Worm (Caenorhabditis elegans) whole organism, late embryonic: ENCODE data around the gene ZK355.2.
A peak's percentile ranks its signal among the peaks of the same experiment; 100 is the strongest.

Source experiments
- C08G9.2 ChIP-seq: sonication (generic microtip); optimal IDR thresholded peaks from 2 replicates; lab custom pipeline; 2016; ENCODE audit warnings: mild to moderate bottlenecking, missing genetic modification characterization, moderate library complexity, missing compliant biosample characterization
- F13H6.1 ChIP-seq: sonication (generic microtip); optimal IDR thresholded peaks from 2 replicates; lab custom pipeline; 2016; ENCODE audit warnings: missing genetic modification characterization, missing compliant biosample characterization
- K02D7.2 ChIP-seq: sonication (generic microtip); optimal IDR thresholded peaks from 2 replicates; lab custom pipeline; 2017; ENCODE audit warnings: mild to moderate bottlenecking, missing genetic modification characterization, missing compliant biosample characterization
- T23F11.4 ChIP-seq: fragments of 200-800 bp; sonication (Bioruptor generic); optimal IDR thresholded peaks from 2 replicates; lab custom pipeline; 2018; ENCODE audit warnings: mild to moderate bottlenecking, missing genetic modification characterization, missing compliant biosample characterization
- ahr-1 ChIP-seq: sonication (generic microtip); optimal IDR thresholded peaks from 2 replicates; lab custom pipeline; 2016; ENCODE audit warnings: missing genetic modification characterization, missing compliant biosample characterization
- ama-1 ChIP-seq: fragments of 150-350 bp; optimal IDR thresholded peaks from 2 replicates; lab custom pipeline; 2014
- ceh-18 ChIP-seq: sonication (generic microtip); optimal IDR thresholded peaks from 2 replicates; lab custom pipeline; 2016; ENCODE audit warnings: missing genetic modification characterization, missing compliant biosample characterization
- ceh-2 ChIP-seq: sonication (generic microtip); optimal IDR thresholded peaks from 2 replicates; lab custom pipeline; 2016; ENCODE audit warnings: missing genotype, missing genetic modification characterization, missing compliant biosample characterization
- ceh-31 ChIP-seq: sonication (generic microtip); optimal IDR thresholded peaks from 2 replicates; lab custom pipeline; 2016; ENCODE audit warnings: missing genetic modification characterization, missing compliant biosample characterization
- ceh-48 ChIP-seq: sonication (generic microtip); optimal IDR thresholded peaks from 2 replicates; lab custom pipeline; 2016; ENCODE audit warnings: missing genetic modification characterization, inconsistent platforms, missing compliant biosample characterization
- ceh-6 ChIP-seq: fragments of 200-800 bp; sonication (Bioruptor generic); optimal IDR thresholded peaks from 2 replicates; lab custom pipeline; 2018; ENCODE audit warnings: mild to moderate bottlenecking, missing genetic modification characterization, missing compliant biosample characterization
- ceh-9 ChIP-seq: sonication (generic microtip); optimal IDR thresholded peaks from 2 replicates; lab custom pipeline; 2016; ENCODE audit warnings: mild to moderate bottlenecking, missing genetic modification characterization, inconsistent platforms, missing compliant biosample characterization
- dve-1 ChIP-seq: sonication (generic microtip); optimal IDR thresholded peaks from 2 replicates; lab custom pipeline; 2017; ENCODE audit warnings: antibody characterized with exemption, mild to moderate bottlenecking, missing genetic modification characterization, missing compliant biosample characterization
- fkh-10 ChIP-seq: fragments of 150-350 bp; optimal IDR thresholded peaks from 2 replicates; lab custom pipeline; 2014; ENCODE audit warnings: missing biosample characterization, missing genetic modification reagents, missing genetic modification characterization
- hlh-15 ChIP-seq: sonication (generic microtip); optimal IDR thresholded peaks from 2 replicates; lab custom pipeline; 2016; ENCODE audit warnings: missing genetic modification characterization, missing compliant biosample characterization
- hlh-30 ChIP-seq: sonication (generic microtip); optimal IDR thresholded peaks from 2 replicates; lab custom pipeline; 2017; ENCODE audit warnings: antibody characterized with exemption, missing genetic modification characterization, missing compliant biosample characterization; ENCODE audit not compliant: insufficient read depth
- lim-6 ChIP-seq: sonication (generic microtip); optimal IDR thresholded peaks from 2 replicates; lab custom pipeline; 2016; ENCODE audit warnings: missing genetic modification characterization, missing compliant biosample characterization
- mec-3 ChIP-seq: sonication (generic microtip); optimal IDR thresholded peaks from 2 replicates; lab custom pipeline; 2016; ENCODE audit warnings: borderline replicate concordance, missing genetic modification characterization, missing compliant biosample characterization
- nfya-1 ChIP-seq: sonication (generic microtip); optimal IDR thresholded peaks from 2 replicates; lab custom pipeline; 2017; ENCODE audit warnings: missing genetic modification characterization, mild to moderate bottlenecking, missing compliant biosample characterization, antibody characterized with exemption, moderate library complexity
- nhr-232 ChIP-seq: sonication (generic microtip); optimal IDR thresholded peaks from 2 replicates; lab custom pipeline; 2016; ENCODE audit warnings: missing genetic modification characterization, missing compliant biosample characterization
- odd-2 ChIP-seq: sonication (generic microtip); optimal IDR thresholded peaks from 2 replicates; lab custom pipeline; 2017; ENCODE audit warnings: antibody characterized with exemption, mild to moderate bottlenecking, missing genetic modification characterization, missing compliant biosample characterization
- pag-3 ChIP-seq: sonication (generic microtip); optimal IDR thresholded peaks from 2 replicates; lab custom pipeline; 2016; ENCODE audit warnings: missing compliant biosample characterization, missing genetic modification characterization, borderline replicate concordance
- pax-1 ChIP-seq: fragments of 150-350 bp; optimal IDR thresholded peaks from 2 replicates; lab custom pipeline; 2014; ENCODE audit warnings: missing biosample characterization, missing genetic modification characterization
- pha-2 ChIP-seq: sonication (generic microtip); optimal IDR thresholded peaks from 2 replicates; lab custom pipeline; 2017; ENCODE audit warnings: mild to moderate bottlenecking, missing genetic modification characterization, missing compliant biosample characterization
- pha-4 ChIP-seq: fragments of 150-350 bp; optimal IDR thresholded peaks from 2 replicates; lab custom pipeline; 2018; ENCODE audit warnings: missing biosample characterization, missing genetic modification reagents, missing genetic modification characterization
- pqm-1 ChIP-seq: sonication (generic microtip); optimal IDR thresholded peaks from 2 replicates; lab custom pipeline; 2016; ENCODE audit warnings: missing genetic modification characterization, missing compliant biosample characterization
- pros-1 ChIP-seq: fragments of 150-350 bp; optimal IDR thresholded peaks from 2 replicates; lab custom pipeline; 2014; ENCODE audit warnings: missing biosample characterization, missing genetic modification reagents, missing genetic modification characterization
- ref-2 ChIP-seq: sonication (generic microtip); optimal IDR thresholded peaks from 2 replicates; lab custom pipeline; 2016; ENCODE audit warnings: missing genetic modification characterization, missing compliant biosample characterization
- syd-9 ChIP-seq: sonication (generic microtip); optimal IDR thresholded peaks from 2 replicates; lab custom pipeline; 2016; ENCODE audit warnings: mild to moderate bottlenecking, missing genetic modification characterization, moderate library complexity, missing compliant biosample characterization
- tbx-2 ChIP-seq: sonication (generic microtip); optimal IDR thresholded peaks from 2 replicates; lab custom pipeline; 2016; ENCODE audit warnings: missing genetic modification characterization, missing compliant biosample characterization
- tbx-7 ChIP-seq: sonication (generic microtip); optimal IDR thresholded peaks from 2 replicates; lab custom pipeline; 2016; ENCODE audit warnings: missing genotype, missing genetic modification characterization, missing compliant biosample characterization
- unc-42 ChIP-seq: sonication (generic microtip); optimal IDR thresholded peaks from 2 replicates; lab custom pipeline; 2016; ENCODE audit warnings: missing genotype, missing genetic modification characterization, missing compliant biosample characterization
- unc-86 ChIP-seq: sonication (generic microtip); optimal IDR thresholded peaks from 2 replicates; lab custom pipeline; 2016; ENCODE audit warnings: missing genetic modification characterization, missing compliant biosample characterization
- zip-5 ChIP-seq: sonication (generic microtip); optimal IDR thresholded peaks from 2 replicates; lab custom pipeline; 2016; ENCODE audit warnings: missing genetic modification characterization, missing compliant biosample characterization

ZK355.2 gene

ce11 chrII:2903748-2904147 lies 20.0 kb upstream of the ZK355.2 start:
- TF ChIP-seq C08G9.2 (tag; lab: Kevin White, UChicago), result no peak
- TF ChIP-seq dve-1, result no peak
- TF ChIP-seq nhr-232 (tag; lab: Kevin White, UChicago), result no peak
- TF ChIP-seq lim-6, result no peak
- no peak for TF ChIP-seq ahr-1 (tag; lab: Kevin White, UChicago)
- TF ChIP-seq mec-3 (tag; lab: Kevin White, UChicago), result no peak
- TF ChIP-seq ama-1 (lab: Kevin White, UChicago), result no peak
- no peak for TF ChIP-seq pha-4
- no peak for TF ChIP-seq fkh-10 (GFP tag; lab: Kevin White, UChicago)
- no peak for TF ChIP-seq pag-3
- no peak for TF ChIP-seq pqm-1 (tag; lab: Kevin White, UChicago)

DNA sequence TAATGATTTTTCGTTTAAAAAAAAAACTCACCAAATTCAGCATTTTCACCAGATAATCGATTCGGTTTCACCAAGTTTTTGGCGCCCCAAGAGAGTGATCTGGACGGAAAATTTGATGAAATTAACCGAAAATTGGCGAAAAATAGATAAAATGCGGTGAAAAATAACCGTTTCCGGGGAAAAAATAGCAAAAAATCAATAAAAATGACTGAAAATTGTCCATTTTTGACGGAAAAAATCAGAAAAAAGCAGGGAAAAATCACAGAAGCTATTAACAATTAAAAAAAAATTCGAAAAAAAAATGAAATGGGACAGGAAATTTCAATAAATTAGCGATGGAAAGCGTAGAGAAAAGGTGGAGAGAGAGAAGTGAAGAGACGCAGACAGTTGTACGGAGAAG lies 10.2 kb upstream of the ZK355.2 start, which contains the start of gene ubc-15:
ubc-15 (minus strand) TSS at position 101 of the 400 bp plus-strand sequence.
- no peak for TF ChIP-seq tbx-7 (tag; lab: Kevin White, UChicago)
- no peak for TF ChIP-seq pax-1 (tag; lab: Kevin White, UChicago)
- no peak for TF ChIP-seq F13H6.1
- no peak for TF ChIP-seq ceh-9
- TF ChIP-seq ceh-31, result no peak
- TF ChIP-seq mec-3 (tag; lab: Kevin White, UChicago), result no peak
- no peak for TF ChIP-seq ref-2 (tag; lab: Kevin White, UChicago)
- TF ChIP-seq hlh-30 (tag; lab: Kevin White, UChicago), result no peak
- no peak for TF ChIP-seq ama-1 (lab: Kevin White, UChicago)
- TF ChIP-seq T23F11.4 (GFP tag; lab: Kevin White, UChicago), result no peak
- no peak for TF ChIP-seq ceh-18 (tag; lab: Kevin White, UChicago)
- no peak for TF ChIP-seq nfya-1 (tag; lab: Kevin White, UChicago)
- no peak for TF ChIP-seq unc-42
- TF ChIP-seq syd-9 (tag; lab: Kevin White, UChicago), result no peak
- TF ChIP-seq hlh-15 (tag; lab: Kevin White, UChicago), result no peak
- TF ChIP-seq ceh-48 (tag; lab: Kevin White, UChicago), result no peak

DNA sequence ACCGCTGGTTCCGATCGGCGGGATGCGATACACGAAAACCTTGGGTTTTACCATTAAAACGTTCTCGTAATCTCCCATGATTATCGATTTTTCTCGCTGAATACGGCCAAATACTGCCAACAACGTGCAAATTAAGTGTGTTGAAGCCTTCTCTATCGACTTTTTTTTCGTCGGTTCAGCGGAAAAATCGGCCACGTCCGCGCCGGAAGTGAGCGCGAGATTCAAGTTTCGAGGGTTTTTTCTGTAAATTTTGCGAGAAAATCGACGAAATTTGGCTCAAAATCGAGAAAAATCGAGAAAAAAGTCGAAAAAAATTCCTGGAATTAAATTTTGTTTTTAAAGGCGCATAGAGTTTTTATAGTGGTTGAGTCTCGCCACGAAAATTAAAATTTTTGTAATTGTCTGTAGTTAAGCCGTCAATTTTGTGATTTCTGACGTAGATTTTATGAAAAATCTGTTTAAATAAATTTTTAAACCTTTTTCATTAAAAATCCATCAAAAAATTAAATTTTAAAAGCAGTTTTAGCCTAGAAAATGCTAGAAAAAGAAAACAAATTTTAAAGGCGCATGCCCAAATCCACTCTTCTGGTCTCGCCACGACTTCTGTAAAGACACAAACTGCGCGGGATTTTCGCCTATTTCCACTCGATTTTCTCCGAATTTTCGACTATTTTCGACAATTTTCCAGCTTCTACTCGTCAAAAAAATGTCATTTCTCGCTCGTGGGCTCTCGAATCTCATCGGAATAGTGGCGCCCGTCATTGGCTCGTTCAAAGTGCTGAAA lies 4.5 kb upstream of the ZK355.2 start, which contains the start of the genes ncap-1 and Y110A2AR.1:
ncap-1 (minus strand) TSS at position 241 of the 784 bp plus-strand sequence.
Y110A2AR.1 (plus strand) TSS at position 637 of the 784 bp plus-strand sequence.
- TF ChIP-seq ceh-6 (GFP tag; lab: Kevin White, UChicago), result no peak
- peak; percentile 38 for TF ChIP-seq ceh-48 (tag; lab: Kevin White, UChicago)
- peak; percentile 11 for TF ChIP-seq C08G9.2 (tag; lab: Kevin White, UChicago)

- TF ChIP-seq odd-2 (tag; lab: Kevin White, UChicago), result no peak
- no peak for TF ChIP-seq ceh-2 (tag; lab: Kevin White, UChicago)
- TF ChIP-seq zip-5, result no peak
- TF ChIP-seq unc-86, result no peak
- TF ChIP-seq K02D7.2, result no peak
- no peak for TF ChIP-seq pag-3
- TF ChIP-seq T23F11.4 (GFP tag; lab: Kevin White, UChicago), result no peak
- TF ChIP-seq pros-1 (tag; lab: Kevin White, UChicago), result no peak
- no peak for TF ChIP-seq pha-2 (tag; lab: Kevin White, UChicago)
- TF ChIP-seq mec-3 (tag; lab: Kevin White, UChicago), result no peak
- TF ChIP-seq pqm-1 (tag; lab: Kevin White, UChicago), result no peak
- no peak for TF ChIP-seq tbx-2 (tag; lab: Kevin White, UChicago)
- TF ChIP-seq lim-6, result no peak
- TF ChIP-seq, all 69 proteins: peak for 0
These were observed 3.5 kb upstream of the ZK355.2 start for ce11 chrII:2920234-2920633.
